Fruit fly (Drosophila melanogaster) whole organism, adult: Measurements from ENCODE around the gene Top2.
A peak's percentile ranks its signal among the peaks of the same experiment; 100 is the strongest.

Source experiments
- CG7045 ChIP-seq: fragments of 200-800 bp; sonication (Bioruptor generic); optimal IDR thresholded peaks from 2 replicates; lab custom pipeline; 2017; ENCODE audit warnings: missing biosample characterization, mild to moderate bottlenecking, missing genetic modification characterization
- Hr96 ChIP-seq: fragments of 200-800 bp; sonication (Bioruptor generic); optimal IDR thresholded peaks from 2 replicates; lab custom pipeline; 2016; ENCODE audit warnings: missing biosample characterization, missing genetic modification characterization
- bab1 ChIP-seq: fragments of 200-800 bp; sonication (Bioruptor generic); optimal IDR thresholded peaks from 3 replicates; lab custom pipeline; 2019; ENCODE audit warnings: missing biosample characterization, mild to moderate bottlenecking, missing genetic modification characterization, moderate library complexity
- kay ChIP-seq: fragments of 200-800 bp; sonication (Bioruptor generic); peaks from one replicate; lab custom pipeline; 2016; ENCODE audit warnings: missing biosample characterization, missing genetic modification characterization, borderline replicate concordance
- ovo ChIP-seq: fragments of 200-800 bp; sonication (Bioruptor generic); optimal IDR thresholded peaks from 2 replicates; lab custom pipeline; 2016; ENCODE audit warnings: missing biosample characterization, missing genetic modification characterization

- TF ChIP-seq Hr96 (peak; percentile 43), CG7045 (GFP tag; lab: Kevin White, UChicago) (peak; percentile 23), kay (GFP tag; lab: Kevin White, UChicago) (no peak), bab1 (GFP tag; lab: Kevin White, UChicago) (no peak), ovo (GFP tag; lab: Kevin White, UChicago) (no peak)
Measured at dm6 chr2L:19397617-19398316, 55.5 kb downstream of the Top2 start.
